Worm (Caenorhabditis elegans) whole organism, L3 larva: ENCODE results near the gene K12B6.4.

Experiments
- R02D3.7 ChIP-seq: fragments of 150-350 bp; optimal IDR thresholded peaks from 2 replicates; lab custom pipeline; 2014; ENCODE audit warnings: missing biosample characterization, missing genetic modification characterization
- ZK546.5 ChIP-seq: sonication (generic microtip); optimal IDR thresholded peaks from 2 replicates; lab custom pipeline; 2017; ENCODE audit warnings: missing biosample characterization, missing genetic modification characterization
- aly-2 ChIP-seq: fragments of 150-350 bp; optimal IDR thresholded peaks from 2 replicates; lab custom pipeline; 2014; ENCODE audit warnings: missing biosample characterization, missing genetic modification characterization
- ceh-16 ChIP-seq: sonication (generic microtip); optimal IDR thresholded peaks from 2 replicates; lab custom pipeline; 2017; ENCODE audit warnings: missing biosample characterization, missing genetic modification characterization
- ceh-28 ChIP-seq: fragments of 150-350 bp; optimal IDR thresholded peaks from 2 replicates; lab custom pipeline; 2014; ENCODE audit warnings: missing biosample characterization, missing genetic modification reagents, missing genetic modification characterization
- ceh-82 ChIP-seq: fragments of 150-350 bp; optimal IDR thresholded peaks from 2 replicates; lab custom pipeline; 2014; ENCODE audit warnings: missing biosample characterization, missing genetic modification characterization
- ceh-9 ChIP-seq: sonication (generic microtip); optimal IDR thresholded peaks from 2 replicates; lab custom pipeline; 2018; ENCODE audit warnings: missing biosample characterization, missing genetic modification characterization
- daf-12 ChIP-seq: fragments of 150-350 bp; optimal IDR thresholded peaks from 2 replicates; lab custom pipeline; 2014; ENCODE audit warnings: missing biosample characterization, missing genetic modification reagents, missing genetic modification characterization
- egl-27 ChIP-seq: sonication (generic microtip); optimal IDR thresholded peaks from 4 replicates; lab custom pipeline; 2017; ENCODE audit warnings: missing biosample characterization, missing genetic modification reagents, missing genetic modification characterization
- egl-5 ChIP-seq: fragments of 150-350 bp; optimal IDR thresholded peaks from 2 replicates; lab custom pipeline; 2017; ENCODE audit warnings: missing biosample characterization, missing genetic modification reagents, missing genetic modification characterization, inconsistent platforms
- elt-1 ChIP-seq: fragments of 150-350 bp; optimal IDR thresholded peaks from 2 replicates; lab custom pipeline; 2014; ENCODE audit warnings: missing biosample characterization, missing genetic modification characterization
- elt-2 ChIP-seq: sonication (generic microtip); optimal IDR thresholded peaks from 2 replicates; lab custom pipeline; 2016; ENCODE audit warnings: missing genetic modification reagents, mild to moderate bottlenecking, missing genetic modification characterization, missing compliant biosample characterization
- elt-3 ChIP-seq, 3 experiments: fragments of 150-350 bp in 1 of 3; sonication (generic microtip) in 2 of 3; optimal IDR thresholded peaks; 2 replicates in 2 of 3; 4 replicates in 1 of 3; lab custom pipeline; 2014 to 2017; ENCODE audit warnings: missing biosample characterization in 3 of 3, missing genetic modification characterization in 3 of 3
- eor-1 ChIP-seq, 2 experiments: fragments of 150-350 bp; optimal IDR thresholded peaks; 2 replicates each; lab custom pipeline; 2014 to 2018; ENCODE audit warnings: missing biosample characterization in 2 of 2, missing genetic modification characterization in 2 of 2
- fkh-10 ChIP-seq: sonication (generic microtip); optimal IDR thresholded peaks from 2 replicates; lab custom pipeline; 2017; ENCODE audit warnings: missing biosample characterization, missing genetic modification reagents, missing genetic modification characterization
- fkh-2 ChIP-seq: fragments of 150-350 bp; optimal IDR thresholded peaks from 2 replicates; lab custom pipeline; 2014; ENCODE audit warnings: missing biosample characterization, missing genetic modification reagents, missing genetic modification characterization
- fos-1 ChIP-seq: fragments of 150-350 bp; optimal IDR thresholded peaks from 2 replicates; lab custom pipeline; 2014; ENCODE audit warnings: missing biosample characterization, missing genetic modification characterization
- hmg-11 ChIP-seq: sonication (generic microtip); optimal IDR thresholded peaks from 2 replicates; lab custom pipeline; 2016; ENCODE audit warnings: missing genetic modification characterization, missing compliant biosample characterization
- jun-1 ChIP-seq: fragments of 150-350 bp; optimal IDR thresholded peaks from 2 replicates; lab custom pipeline; 2014; ENCODE audit warnings: missing biosample characterization, missing genetic modification reagents, missing genetic modification characterization
- lin-15B ChIP-seq: fragments of 150-350 bp; optimal IDR thresholded peaks from 2 replicates; lab custom pipeline; 2014; ENCODE audit warnings: missing biosample characterization, missing genetic modification characterization
- lsy-12 ChIP-seq: sonication (generic microtip); optimal IDR thresholded peaks from 2 replicates; lab custom pipeline; 2016; ENCODE audit warnings: mild to moderate bottlenecking, missing genetic modification characterization, missing compliant biosample characterization
- mdl-1 ChIP-seq: fragments of 150-350 bp; optimal IDR thresholded peaks from 2 replicates; lab custom pipeline; 2014; ENCODE audit warnings: missing biosample characterization, missing genetic modification characterization
- mml-1 ChIP-seq: fragments of 150-350 bp; sonication (generic microtip); optimal IDR thresholded peaks from 3 replicates; lab custom pipeline; 2014; ENCODE audit warnings: missing biosample characterization, missing genetic modification characterization
- nhr-11 ChIP-seq: fragments of 150-350 bp; optimal IDR thresholded peaks from 2 replicates; lab custom pipeline; 2014; ENCODE audit warnings: missing biosample characterization, missing genetic modification characterization
- nhr-12 ChIP-seq: fragments of 150-350 bp; optimal IDR thresholded peaks from 2 replicates; lab custom pipeline; 2014; ENCODE audit warnings: missing biosample characterization, missing genetic modification characterization
- nhr-23 ChIP-seq: fragments of 150-350 bp; optimal IDR thresholded peaks from 2 replicates; lab custom pipeline; 2014; ENCODE audit warnings: missing biosample characterization, missing genetic modification reagents, missing genetic modification characterization
- nhr-237 ChIP-seq: fragments of 150-350 bp; optimal IDR thresholded peaks from 2 replicates; lab custom pipeline; 2014; ENCODE audit warnings: missing biosample characterization, missing genetic modification characterization
- nhr-25 ChIP-seq: sonication (generic microtip); optimal IDR thresholded peaks from 2 replicates; lab custom pipeline; 2017; ENCODE audit warnings: missing biosample characterization, missing genetic modification characterization
- nhr-28 ChIP-seq: fragments of 150-350 bp; optimal IDR thresholded peaks from 2 replicates; lab custom pipeline; 2014; ENCODE audit warnings: missing biosample characterization, missing genetic modification characterization
- nhr-43 ChIP-seq: sonication (generic microtip); optimal IDR thresholded peaks from 2 replicates; lab custom pipeline; 2016; ENCODE audit warnings: mild to moderate bottlenecking, missing genetic modification characterization, missing compliant biosample characterization; ENCODE audit not compliant: poor library complexity, severe bottlenecking
- nhr-67 ChIP-seq: fragments of 150-350 bp; optimal IDR thresholded peaks from 2 replicates; lab custom pipeline; 2014; ENCODE audit warnings: missing biosample characterization, missing genetic modification characterization
- nhr-76 ChIP-seq: fragments of 150-350 bp; sonication (generic microtip); optimal IDR thresholded peaks from 5 replicates; lab custom pipeline; 2014; ENCODE audit warnings: missing biosample characterization, missing genetic modification characterization
- nhr-77 ChIP-seq: fragments of 150-350 bp; optimal IDR thresholded peaks from 2 replicates; lab custom pipeline; 2014; ENCODE audit warnings: missing biosample characterization, missing genetic modification characterization
- pha-4 ChIP-seq: fragments of 150-350 bp; optimal IDR thresholded peaks from 2 replicates; lab custom pipeline; 2014; ENCODE audit warnings: missing biosample characterization, missing genetic modification reagents, missing genetic modification characterization
- pqm-1 ChIP-seq: fragments of 150-350 bp; optimal IDR thresholded peaks from 2 replicates; lab custom pipeline; 2017; ENCODE audit warnings: missing biosample characterization, missing genetic modification characterization, inconsistent platforms
- sea-2 ChIP-seq: fragments of 150-350 bp; sonication (generic microtip); optimal IDR thresholded peaks from 4 replicates; lab custom pipeline; 2014; ENCODE audit warnings: missing biosample characterization, missing genetic modification reagents, missing genetic modification characterization
- skn-1 ChIP-seq: fragments of 150-350 bp; optimal IDR thresholded peaks from 2 replicates; lab custom pipeline; 2014; ENCODE audit warnings: missing biosample characterization, missing genetic modification characterization
- tbx-2 ChIP-seq: sonication (generic microtip); optimal IDR thresholded peaks from 2 replicates; lab custom pipeline; 2016; ENCODE audit warnings: mild to moderate bottlenecking, missing genetic modification characterization, missing compliant biosample characterization
- unc-62 ChIP-seq: fragments of 150-350 bp; sonication (generic microtip); optimal IDR thresholded peaks from 4 replicates; lab custom pipeline; 2014; ENCODE audit warnings: missing biosample characterization, missing genetic modification reagents, missing genetic modification characterization
- zag-1 ChIP-seq: fragments of 150-350 bp; optimal IDR thresholded peaks from 2 replicates; lab custom pipeline; 2014; ENCODE audit warnings: missing biosample characterization, missing genetic modification characterization
- ztf-11 ChIP-seq: fragments of 150-350 bp; optimal IDR thresholded peaks from 2 replicates; lab custom pipeline; 2014; ENCODE audit warnings: missing biosample characterization, missing genetic modification characterization
- ztf-4 ChIP-seq: fragments of 150-350 bp; optimal IDR thresholded peaks from 2 replicates; lab custom pipeline; 2014; ENCODE audit warnings: missing biosample characterization, missing genetic modification characterization

The K12B6.4 gene

ce11 chrV:6248714-6249113, 32.4 kb downstream of the K12B6.4 start (continued):
- TF ChIP-seq nhr-12 (tag; lab: Kevin White, UChicago) (no peak), elt-1 (tag; lab: Kevin White, UChicago) (no peak), lin-15B (tag; lab: Kevin White, UChicago) (no peak), zag-1 (tag; lab: Kevin White, UChicago) (no peak), elt-3 (tag; optimal IDR thresholded peaks at IDR 0.05; lab: Kevin White, UChicago) (no peak), nhr-76 (tag; lab: Kevin White, UChicago) (no peak), nhr-67 (tag; lab: Kevin White, UChicago) (no peak), egl-27 (tag; lab: Kevin White, UChicago) (no peak), egl-5 (tag; lab: Kevin White, UChicago) (no peak), fos-1 (tag; lab: Kevin White, UChicago) (no peak), R02D3.7 (tag; lab: Kevin White, UChicago) (no peak), daf-12 (tag; lab: Kevin White, UChicago) (no peak), nhr-23 (tag; lab: Kevin White, UChicago) (peak; percentile 12), ceh-28 (no peak), eor-1 (tag; optimal IDR thresholded peaks at IDR 0.05; lab: Kevin White, UChicago) (no peak), aly-2 (no peak), ZK546.5 (tag; lab: Kevin White, UChicago) (no peak)

DNA sequence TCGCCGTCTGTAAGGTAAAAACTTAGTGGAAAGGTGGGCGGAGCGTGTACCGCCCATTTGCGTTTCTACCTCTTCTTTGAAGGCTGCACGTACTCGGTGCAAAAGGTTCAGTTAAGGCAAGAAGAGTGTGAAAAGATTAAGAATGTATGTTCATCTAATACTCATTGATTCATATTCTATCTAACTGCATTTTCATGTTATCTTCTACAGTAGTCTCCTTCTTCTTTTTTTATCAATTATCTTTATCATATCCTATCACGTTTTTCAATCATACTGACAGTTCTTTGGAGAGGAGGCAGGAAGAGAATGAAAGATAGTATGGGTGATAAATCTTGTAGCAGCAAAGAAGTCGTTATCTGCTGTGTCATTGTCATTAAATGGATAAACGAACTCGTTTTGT, 33.7 kb downstream of the K12B6.4 start:
- TF ChIP-seq unc-62 (GFP tag; lab: Kevin White, UChicago) (peak; percentile 9), skn-1 (tag; lab: Kevin White, UChicago) (no peak), nhr-25 (tag; lab: Kevin White, UChicago) (peak; percentile 82), lin-15B (tag; lab: Kevin White, UChicago) (no peak), jun-1 (tag; lab: Kevin White, UChicago) (peak; percentile 32), pha-4 (no peak), ztf-11 (tag; lab: Kevin White, UChicago) (no peak), daf-12 (tag; lab: Kevin White, UChicago) (no peak), fos-1 (tag; lab: Kevin White, UChicago) (no peak), nhr-67 (tag; lab: Kevin White, UChicago) (no peak), eor-1 (tag; optimal IDR thresholded peaks at IDR 0.05; lab: Kevin White, UChicago) (no peak), sea-2 (GFP tag; lab: Kevin White, UChicago) (no peak), nhr-237 (tag; lab: Kevin White, UChicago) (no peak), ztf-4 (tag; lab: Kevin White, UChicago) (no peak), R02D3.7 (tag; lab: Kevin White, UChicago) (peak; percentile 34), lsy-12 (no peak), ceh-9 (tag; lab: Kevin White, UChicago) (no peak), elt-3 (tag; optimal IDR thresholded peaks at IDR 0.05; lab: Kevin White, UChicago) (peak; percentile 45 to 94 (median 89)), elt-2 (tag; lab: Kevin White, UChicago) (peak; percentile 79), aly-2 (no peak), hmg-11 (no peak), elt-1 (tag; lab: Kevin White, UChicago) (no peak), pqm-1 (tag; lab: Kevin White, UChicago) (peak; percentile 29), fkh-2 (tag; lab: Kevin White, UChicago) (no peak), nhr-43 (tag; lab: Kevin White, UChicago) (peak; percentile 97), nhr-77 (tag; lab: Kevin White, UChicago) (no peak), mdl-1 (tag; lab: Kevin White, UChicago) (peak; percentile 59), ceh-28 (peak; percentile 50), nhr-23 (tag; lab: Kevin White, UChicago) (peak; percentile 93), ZK546.5 (tag; lab: Kevin White, UChicago) (no peak), nhr-28 (tag; lab: Kevin White, UChicago) (no peak), tbx-2 (tag; lab: Kevin White, UChicago) (no peak)

DNA sequence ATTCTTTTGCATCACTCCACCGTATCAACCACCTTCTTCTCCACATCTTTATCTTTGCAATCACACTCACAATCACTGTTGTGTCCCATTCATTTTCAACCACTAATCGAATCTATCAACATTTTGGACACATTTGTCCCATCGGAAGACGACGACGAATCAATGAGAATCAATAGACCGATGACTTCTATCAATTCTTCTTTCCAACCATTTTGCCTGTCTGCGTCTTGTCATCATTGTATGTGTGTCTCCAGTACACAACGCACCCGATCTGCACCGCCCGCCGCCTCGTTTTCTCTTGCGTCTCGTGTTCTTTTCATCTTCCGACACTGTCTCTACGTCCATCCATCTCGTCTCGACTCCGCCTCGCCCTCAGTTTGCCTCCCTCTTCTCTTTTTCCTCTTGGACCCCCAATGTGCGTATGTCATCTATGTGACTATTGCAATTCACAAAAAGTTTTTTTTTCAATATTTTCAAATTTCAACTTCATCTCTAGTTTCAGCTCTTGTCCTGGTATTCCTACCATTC, 34.6 kb downstream of the K12B6.4 start, which contains the start of gene dmd-7:
dmd-7 (plus strand) TSS at position 478 of the 528 bp plus-strand sequence.
- TF ChIP-seq ceh-28: peak; percentile 81
- peak; percentile 34 for TF ChIP-seq skn-1 (tag; lab: Kevin White, UChicago)
- TF ChIP-seq nhr-12 (tag; lab: Kevin White, UChicago): no peak
- TF ChIP-seq ZK546.5 (tag; lab: Kevin White, UChicago): no peak
- peak; percentile 60 to 90 (median 85) for TF ChIP-seq elt-3 (tag; optimal IDR thresholded peaks at IDR 0.05; lab: Kevin White, UChicago)
- TF ChIP-seq daf-12 (tag; lab: Kevin White, UChicago): no peak
- no peak for TF ChIP-seq ceh-16 (tag; lab: Kevin White, UChicago)
- peak; percentile 76 for TF ChIP-seq jun-1 (tag; lab: Kevin White, UChicago)
- peak; percentile 48 for TF ChIP-seq nhr-11 (tag; lab: Kevin White, UChicago)
- peak; percentile 70 for TF ChIP-seq ceh-82 (tag; lab: Kevin White, UChicago)
- peak; percentile 98 for TF ChIP-seq nhr-43 (tag; lab: Kevin White, UChicago)
- no peak for TF ChIP-seq fkh-10 (GFP tag; lab: Kevin White, UChicago)
- peak; percentile 21 for TF ChIP-seq lin-15B (tag; lab: Kevin White, UChicago)
- TF ChIP-seq ztf-4 (tag; lab: Kevin White, UChicago): peak; percentile 53
- peak; percentile 62 for TF ChIP-seq elt-2 (tag; lab: Kevin White, UChicago)
- no peak for TF ChIP-seq fkh-2 (tag; lab: Kevin White, UChicago)
- TF ChIP-seq tbx-2 (tag; lab: Kevin White, UChicago): peak; percentile 89
- peak; percentile 67 for TF ChIP-seq hmg-11
- peak; percentile 51 for TF ChIP-seq sea-2 (GFP tag; lab: Kevin White, UChicago)
- no peak for TF ChIP-seq nhr-67 (tag; lab: Kevin White, UChicago)
- TF ChIP-seq nhr-23 (tag; lab: Kevin White, UChicago): peak; percentile 96
- peak; percentile 96 for TF ChIP-seq pha-4
- no peak for TF ChIP-seq zag-1 (tag; lab: Kevin White, UChicago)
- TF ChIP-seq nhr-76 (tag; lab: Kevin White, UChicago): no peak
- peak; percentile 6 for TF ChIP-seq egl-5 (tag; lab: Kevin White, UChicago)
- TF ChIP-seq fos-1 (tag; lab: Kevin White, UChicago): no peak
- TF ChIP-seq mml-1 (tag; lab: Kevin White, UChicago): no peak
- peak; percentile 96 for TF ChIP-seq nhr-25 (tag; lab: Kevin White, UChicago)
- TF ChIP-seq mdl-1 (tag; lab: Kevin White, UChicago): peak; percentile 76
- no peak for TF ChIP-seq nhr-77 (tag; lab: Kevin White, UChicago)
- TF ChIP-seq aly-2: no peak
- TF ChIP-seq pqm-1 (tag; lab: Kevin White, UChicago): peak; percentile 86
- TF ChIP-seq elt-1 (tag; lab: Kevin White, UChicago): peak; percentile 44
